Worm (Caenorhabditis elegans) whole organism, L2 larva: ENCODE data around the gene tbx-32.

Experiments
- C34F6.9 ChIP-seq: fragments of 150-350 bp; optimal IDR thresholded peaks from 2 replicates; lab custom pipeline; 2014; ENCODE audit warnings: missing biosample characterization, missing genetic modification characterization
- F13H6.1 ChIP-seq: sonication (generic microtip); optimal IDR thresholded peaks from 2 replicates; lab custom pipeline; 2016; ENCODE audit warnings: missing genetic modification characterization, missing compliant biosample characterization
- Y55F3AM.14 ChIP-seq: fragments of 200-800 bp; sonication (Bioruptor generic); optimal IDR thresholded peaks from 2 replicates; lab custom pipeline; 2018; ENCODE audit warnings: mild to moderate bottlenecking, missing genetic modification characterization, missing compliant biosample characterization
- ZK546.5 ChIP-seq: sonication (generic microtip); optimal IDR thresholded peaks from 2 replicates; lab custom pipeline; 2017; ENCODE audit warnings: missing biosample characterization, missing genetic modification characterization
- alr-1 ChIP-seq: fragments of 150-350 bp; optimal IDR thresholded peaks from 2 replicates; lab custom pipeline; 2014; ENCODE audit warnings: missing biosample characterization, missing genetic modification characterization
- aly-2 ChIP-seq: fragments of 150-350 bp; optimal IDR thresholded peaks from 2 replicates; lab custom pipeline; 2014; ENCODE audit warnings: missing biosample characterization, missing genetic modification characterization
- ama-1 ChIP-seq: fragments of 150-350 bp; optimal IDR thresholded peaks from 2 replicates; lab custom pipeline; 2018; ENCODE audit warnings: inconsistent platforms
- ceh-16 ChIP-seq: fragments of 150-350 bp; optimal IDR thresholded peaks from 2 replicates; lab custom pipeline; 2014; ENCODE audit warnings: missing biosample characterization, missing genetic modification characterization
- ceh-82 ChIP-seq: fragments of 150-350 bp; optimal IDR thresholded peaks from 2 replicates; lab custom pipeline; 2014; ENCODE audit warnings: missing biosample characterization, missing genetic modification characterization
- crh-2 ChIP-seq: sonication (generic microtip); optimal IDR thresholded peaks from 2 replicates; lab custom pipeline; 2017; ENCODE audit warnings: missing biosample characterization, missing genetic modification characterization
- egl-27 ChIP-seq: sonication (generic microtip); optimal IDR thresholded peaks from 3 replicates; lab custom pipeline; 2017; ENCODE audit warnings: missing biosample characterization, missing genetic modification reagents, missing genetic modification characterization
- elt-1 ChIP-seq: fragments of 150-350 bp; optimal IDR thresholded peaks from 2 replicates; lab custom pipeline; 2014; ENCODE audit warnings: missing biosample characterization, missing genetic modification characterization
- elt-3 ChIP-seq: sonication (generic microtip); optimal IDR thresholded peaks from 2 replicates; lab custom pipeline; 2017; ENCODE audit warnings: missing biosample characterization, missing genetic modification characterization
- lin-11 ChIP-seq: fragments of 150-350 bp; sonication (generic microtip); optimal IDR thresholded peaks from 2 replicates; lab custom pipeline; 2014; ENCODE audit warnings: missing biosample characterization, missing genetic modification characterization, inconsistent platforms, mixed read lengths
- lin-13 ChIP-seq: fragments of 150-350 bp; optimal IDR thresholded peaks from 2 replicates; lab custom pipeline; 2014; ENCODE audit warnings: missing biosample characterization, missing genetic modification reagents, missing genetic modification characterization
- lin-39 ChIP-seq: fragments of 150-350 bp; optimal IDR thresholded peaks from 2 replicates; lab custom pipeline; 2014; ENCODE audit warnings: missing biosample characterization, missing genetic modification reagents, missing genetic modification characterization
- lsy-2 ChIP-seq, 2 experiments: fragments of 150-350 bp in 1 of 2; sonication (generic microtip) in 1 of 2; optimal IDR thresholded peaks; 2 replicates each; lab custom pipeline; 2014 to 2017; ENCODE audit warnings: missing biosample characterization in 2 of 2, missing genetic modification characterization in 2 of 2
- nhr-10 ChIP-seq: sonication (generic microtip); optimal IDR thresholded peaks from 2 replicates; lab custom pipeline; 2017; ENCODE audit warnings: missing biosample characterization, missing genetic modification characterization
- nhr-12 ChIP-seq: fragments of 150-350 bp; optimal IDR thresholded peaks from 2 replicates; lab custom pipeline; 2014; ENCODE audit warnings: missing biosample characterization, missing genetic modification characterization
- nhr-129 ChIP-seq: fragments of 150-350 bp; optimal IDR thresholded peaks from 2 replicates; lab custom pipeline; 2014; ENCODE audit warnings: missing biosample characterization, missing genetic modification characterization
- nhr-23 ChIP-seq: fragments of 150-350 bp; optimal IDR thresholded peaks from 2 replicates; lab custom pipeline; 2014; ENCODE audit warnings: missing biosample characterization, missing genetic modification reagents, missing genetic modification characterization
- nhr-237 ChIP-seq: fragments of 150-350 bp; optimal IDR thresholded peaks from 2 replicates; lab custom pipeline; 2014; ENCODE audit warnings: missing biosample characterization, missing genetic modification characterization
- nhr-77 ChIP-seq: fragments of 150-350 bp; optimal IDR thresholded peaks from 2 replicates; lab custom pipeline; 2014; ENCODE audit warnings: missing biosample characterization, missing genetic modification characterization
- peb-1 ChIP-seq: fragments of 150-350 bp; optimal IDR thresholded peaks from 2 replicates; lab custom pipeline; 2014; ENCODE audit warnings: missing biosample characterization, missing genetic modification characterization
- sem-4 ChIP-seq: fragments of 150-350 bp; optimal IDR thresholded peaks from 2 replicates; lab custom pipeline; 2014; ENCODE audit warnings: missing biosample characterization, missing genetic modification reagents, missing genetic modification characterization
- sma-3 ChIP-seq: sonication (generic microtip); optimal IDR thresholded peaks from 2 replicates; lab custom pipeline; 2016; ENCODE audit warnings: missing genetic modification reagents, missing genetic modification characterization, missing compliant biosample characterization
- sma-9 ChIP-seq, 2 experiments: fragments of 150-350 bp in 1 of 2; sonication (generic microtip) in 1 of 2; optimal IDR thresholded peaks; 2 replicates each; lab custom pipeline; 2014 to 2016; ENCODE audit warnings: missing genetic modification characterization in 2 of 2, mild to moderate bottlenecking in 1 of 2, missing biosample characterization in 1 of 2, missing compliant biosample characterization in 1 of 2, missing genetic modification reagents in 1 of 2, moderate library complexity in 1 of 2
- unc-39 ChIP-seq: fragments of 150-350 bp; optimal IDR thresholded peaks from 2 replicates; lab custom pipeline; 2014; ENCODE audit warnings: missing biosample characterization, missing genetic modification characterization
- unc-55 ChIP-seq: fragments of 150-350 bp; sonication (generic microtip); optimal IDR thresholded peaks from 3 replicates; lab custom pipeline; 2014; ENCODE audit warnings: missing biosample characterization, missing genetic modification reagents, missing genetic modification characterization
- unc-62 ChIP-seq: fragments of 150-350 bp; optimal IDR thresholded peaks from 2 replicates; lab custom pipeline; 2014; ENCODE audit warnings: missing biosample characterization, missing genetic modification reagents, missing genetic modification characterization
- zag-1 ChIP-seq: fragments of 150-350 bp; optimal IDR thresholded peaks from 2 replicates; lab custom pipeline; 2014; ENCODE audit warnings: missing biosample characterization, missing genetic modification characterization
- ztf-11 ChIP-seq: sonication (generic microtip); optimal IDR thresholded peaks from 2 replicates; lab custom pipeline; 2017; ENCODE audit warnings: missing biosample characterization, missing genetic modification characterization
- ztf-4 ChIP-seq: fragments of 150-350 bp; optimal IDR thresholded peaks from 2 replicates; lab custom pipeline; 2014; ENCODE audit warnings: missing biosample characterization, missing genetic modification characterization

The tbx-32 gene

DNA sequence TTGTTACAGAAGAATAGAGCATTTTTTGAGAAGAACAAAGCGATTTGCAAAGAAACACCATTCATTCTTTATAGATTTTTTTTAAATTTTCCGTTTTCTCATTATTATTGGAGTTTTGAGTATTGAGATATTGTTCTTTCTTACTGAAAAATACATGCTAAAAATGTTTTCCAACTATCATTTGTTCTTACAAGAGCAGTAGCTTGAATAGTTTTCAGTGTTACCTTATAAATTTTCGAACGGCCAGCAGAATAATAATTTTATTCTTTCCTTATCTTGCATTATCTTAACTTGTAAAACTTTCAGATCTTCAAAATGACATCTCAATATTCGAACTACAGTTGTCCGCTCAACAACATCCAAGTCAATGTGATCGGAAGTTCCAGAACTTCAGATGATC lies at the start of gene tbx-32:
Gene tbx-32, plus strand, starts transcription at position 301 of the 400 bp plus-strand sequence.
- TF ChIP-seq elt-1 (tag; lab: Kevin White, UChicago) (no peak), zag-1 (tag; lab: Kevin White, UChicago) (no peak), ama-1 (lab: Kevin White, UChicago) (no peak), ztf-11 (tag; lab: Kevin White, UChicago) (no peak), nhr-10 (tag; lab: Kevin White, UChicago) (no peak)

DNA sequence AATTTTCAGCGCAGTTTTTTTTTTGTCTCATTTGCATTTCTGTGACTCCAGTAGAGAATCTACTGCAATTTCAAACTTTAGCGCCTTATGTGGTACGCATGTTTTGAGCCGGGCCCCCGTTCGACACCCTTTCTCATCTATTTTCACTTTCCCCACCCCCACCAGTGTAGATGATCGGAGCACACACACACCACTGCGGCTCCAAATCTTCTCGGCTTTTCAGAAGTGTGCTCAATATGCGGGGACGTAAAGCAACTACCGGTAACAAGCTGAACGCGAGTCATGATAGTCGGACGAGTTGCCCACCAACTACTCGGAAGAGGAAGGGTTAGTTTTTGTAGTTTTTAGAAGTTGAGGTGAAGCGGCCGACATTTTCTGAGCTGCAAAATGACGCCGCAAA lies 42.4 kb upstream of the tbx-32 start:
- TF ChIP-seq ama-1 (lab: Kevin White, UChicago) = no peak
- TF ChIP-seq lin-39 = no peak
- TF ChIP-seq sma-3 (GFP tag; lab: Kevin White, UChicago) = no peak
- no peak for TF ChIP-seq ceh-82 (tag; lab: Kevin White, UChicago)
- TF ChIP-seq aly-2 (tag; lab: Kevin White, UChicago) = no peak
- no peak for TF ChIP-seq unc-39 (tag; lab: Kevin White, UChicago)
- no peak for TF ChIP-seq nhr-23 (tag; lab: Kevin White, UChicago)
- no peak for TF ChIP-seq ceh-16 (tag; lab: Kevin White, UChicago)
- no peak for TF ChIP-seq ZK546.5 (tag; lab: Kevin White, UChicago)
- TF ChIP-seq sem-4 (tag; lab: Kevin White, UChicago) = no peak
- no peak for TF ChIP-seq lsy-2 (tag; optimal IDR thresholded peaks at IDR 0.05; lab: Kevin White, UChicago)
- no peak for TF ChIP-seq nhr-237 (tag; lab: Kevin White, UChicago)
- TF ChIP-seq nhr-10 (tag; lab: Kevin White, UChicago) = no peak
- no peak for TF ChIP-seq nhr-77 (tag; lab: Kevin White, UChicago)
- TF ChIP-seq elt-3 = no peak
- no peak for TF ChIP-seq Y55F3AM.14 (GFP tag; lab: Kevin White, UChicago)
- no peak for TF ChIP-seq lin-11 (tag; lab: Kevin White, UChicago)
- TF ChIP-seq ztf-11 (tag; lab: Kevin White, UChicago) = no peak
- no peak for TF ChIP-seq nhr-12 (tag; lab: Kevin White, UChicago)

DNA sequence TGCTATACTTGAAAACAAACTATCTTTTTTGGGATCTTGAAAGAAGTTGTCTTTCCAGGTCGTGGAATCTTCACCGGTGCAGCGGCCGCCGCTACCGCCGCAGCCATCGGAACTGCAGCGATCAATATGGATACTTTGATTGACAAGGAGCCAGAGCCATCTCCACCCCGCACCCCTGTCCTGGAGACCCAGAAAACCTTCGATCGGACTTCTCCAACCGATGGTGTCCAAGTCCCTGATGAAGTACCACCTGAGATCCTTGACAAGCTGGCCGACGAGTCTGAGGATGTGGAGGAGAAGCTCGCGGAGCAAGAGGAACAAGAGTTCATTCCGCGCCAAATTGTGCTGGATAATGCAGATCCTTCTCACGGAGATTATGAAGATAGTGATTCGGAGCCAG lies 41.4 kb upstream of the tbx-32 start:
- no peak for TF ChIP-seq peb-1 (tag; lab: Kevin White, UChicago)
- TF ChIP-seq nhr-77 (tag; lab: Kevin White, UChicago) = no peak
- no peak for TF ChIP-seq unc-62 (GFP tag; lab: Kevin White, UChicago)
- TF ChIP-seq ceh-16 (tag; lab: Kevin White, UChicago) = no peak
- TF ChIP-seq sem-4 (tag; lab: Kevin White, UChicago) = no peak
- TF ChIP-seq elt-1 (tag; lab: Kevin White, UChicago) = no peak
- TF ChIP-seq lsy-2 (tag; optimal IDR thresholded peaks at IDR 0.05; lab: Kevin White, UChicago) = no peak
- no peak for TF ChIP-seq sma-3 (GFP tag; lab: Kevin White, UChicago)
- TF ChIP-seq egl-27 = no peak
- no peak for TF ChIP-seq lin-11 (tag; lab: Kevin White, UChicago)

DNA sequence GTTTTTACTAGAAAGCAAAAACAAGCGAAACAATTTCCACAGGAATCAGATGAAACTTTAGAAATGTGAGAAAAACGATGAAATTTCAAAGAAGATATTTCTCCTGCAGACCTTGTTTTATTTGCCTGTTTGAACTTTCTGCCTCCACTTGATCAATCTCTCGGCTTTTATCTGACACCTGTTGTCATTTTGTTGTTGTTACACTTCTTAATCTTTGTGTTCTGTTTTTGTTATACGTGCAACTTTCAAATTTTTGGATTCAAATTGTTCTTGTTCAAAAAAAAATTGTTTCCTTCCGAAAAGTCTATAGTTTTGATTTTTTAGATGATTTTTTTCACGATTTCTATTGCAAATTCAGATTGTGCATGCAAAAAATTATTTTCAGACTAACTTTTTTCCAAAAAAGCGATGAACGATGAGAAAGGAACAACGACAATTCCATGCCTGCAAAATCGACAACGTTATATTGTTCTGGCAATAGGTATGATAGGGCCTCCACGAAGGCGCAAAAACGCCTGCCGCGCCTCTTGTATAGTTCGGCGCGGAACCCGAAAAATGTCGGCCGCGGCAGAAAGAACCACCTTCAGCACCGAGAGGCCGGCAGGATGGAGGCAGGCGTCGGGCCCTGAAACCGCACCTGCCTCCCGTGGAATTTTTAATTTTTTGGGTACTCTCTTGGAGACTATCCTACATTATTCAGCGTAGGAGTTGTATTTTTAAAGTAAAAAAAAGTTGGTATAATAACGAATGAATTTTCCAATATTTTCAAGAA lies 34.4 kb upstream of the tbx-32 start, which contains the start of gene H11E01.2:
Gene H11E01.2, plus strand, starts transcription at position 380 of the 772 bp plus-strand sequence.
- TF ChIP-seq crh-2 (no peak), sma-9 (GFP tag; optimal IDR thresholded peaks at IDR 0.05; lab: Kevin White, UChicago) (no peak), sma-9 (tag; optimal IDR thresholded peaks at IDR 0.05; lab: Kevin White, UChicago) (no peak), nhr-129 (no peak), aly-2 (tag; lab: Kevin White, UChicago) (no peak), Y55F3AM.14 (GFP tag; lab: Kevin White, UChicago) (no peak), C34F6.9 (tag; lab: Kevin White, UChicago) (no peak), ztf-4 (tag; lab: Kevin White, UChicago) (no peak), ceh-82 (tag; lab: Kevin White, UChicago) (no peak), peb-1 (tag; lab: Kevin White, UChicago) (no peak), alr-1 (tag; lab: Kevin White, UChicago) (no peak), F13H6.1 (tag; lab: Kevin White, UChicago) (no peak), unc-62 (GFP tag; lab: Kevin White, UChicago) (no peak), elt-1 (tag; lab: Kevin White, UChicago) (no peak), ztf-11 (tag; lab: Kevin White, UChicago) (no peak), nhr-77 (tag; lab: Kevin White, UChicago) (no peak), unc-55 (GFP tag; lab: Kevin White, UChicago) (no peak), lin-13 (no peak)
